Worm (Caenorhabditis elegans): ENCODE measurements around the gene E02C12.6.
A peak's percentile ranks its signal among the peaks of the same experiment; 100 is the strongest.

Gene E02C12.6

DNA sequence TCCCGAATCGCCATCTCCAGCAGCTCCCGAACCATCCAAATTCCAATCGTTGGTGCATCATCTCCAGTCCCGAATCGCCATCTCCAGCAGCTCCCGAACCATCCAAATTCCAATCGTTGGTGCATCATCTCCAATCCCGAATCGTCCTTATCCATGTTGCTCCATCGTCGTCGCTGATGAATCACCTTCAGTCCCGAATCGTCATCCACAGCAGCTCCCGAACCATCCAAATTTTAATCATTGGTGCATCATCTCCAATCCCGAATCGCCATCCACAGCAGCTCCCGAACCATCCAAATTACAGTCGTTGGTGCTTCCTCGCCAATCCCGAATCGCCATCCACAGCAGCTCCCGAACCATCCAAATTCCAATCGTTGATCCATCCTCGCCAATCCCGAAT is 31.6 kb downstream of the E02C12.6 start:
- TF ChIP-seq klf-2 (GFP tag; conservative IDR thresholded peaks at IDR 0.05) (0 out of 2 replicates have a peak, but pooled peaks have one; percentile 15), ztf-23 (GFP tag; IDR thresholded peaks at IDR 0.05) (0 out of 2 replicates have a peak, but pooled peaks have one; percentile 8)

- TF ChIP-seq ztf-23 (GFP tag; IDR thresholded peaks at IDR 0.05) (no peak), flt-1 (GFP tag; IDR thresholded peaks at IDR 0.05) (no peak), med-1 (GFP tag; optimal IDR thresholded peaks at IDR 0.05; ENCODE audit: insufficient read depth) (no peak), tab-1 (GFP tag; IDR thresholded peaks at IDR 0.05) (no peak), klf-2 (GFP tag; conservative IDR thresholded peaks at IDR 0.05) (no peak), ref-1 (GFP tag; conservative IDR thresholded peaks at IDR 0.05) (no peak), ztf-29 (GFP tag; IDR thresholded peaks at IDR 0.05) (no peak), cog-1 (tag; optimal IDR thresholded peaks at IDR 0.05) (no peak), T22C8.4 (GFP tag; IDR thresholded peaks at IDR 0.05) (no peak)
Observed at ce11 chrV:9338452-9338851, 32.4 kb downstream of the E02C12.6 start.

DNA sequence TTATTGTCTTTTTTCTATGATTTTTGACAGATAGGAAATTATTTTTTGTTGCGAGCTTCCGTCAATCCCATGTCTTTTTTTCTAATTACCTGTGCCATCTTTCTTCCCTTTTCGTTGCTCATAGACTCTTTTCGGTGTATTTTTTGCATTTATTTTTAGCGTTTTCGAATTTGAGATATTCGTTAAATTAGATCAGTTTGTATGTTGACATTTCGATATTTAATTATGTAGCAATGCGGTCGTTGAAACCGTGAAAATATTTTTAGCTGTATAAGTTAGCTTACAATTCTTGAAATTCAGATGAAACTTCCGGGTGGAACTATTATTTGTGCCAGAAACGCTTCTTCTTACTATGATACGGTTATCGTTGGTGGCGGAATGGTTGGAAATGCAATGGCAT is 34.4 kb downstream of the E02C12.6 start, which contains the start of gene coq-6:
TSS of gene coq-6 (plus strand) at position 301 of the 400 bp plus-strand sequence.
- no peak for TF ChIP-seq ztf-23 (GFP tag; IDR thresholded peaks at IDR 0.05)
- no peak for TF ChIP-seq tab-1 (GFP tag; IDR thresholded peaks at IDR 0.05)
- no peak for TF ChIP-seq klf-2 (GFP tag; conservative IDR thresholded peaks at IDR 0.05)
- no peak for TF ChIP-seq ztf-29 (GFP tag; IDR thresholded peaks at IDR 0.05)
- no peak for TF ChIP-seq cog-1 (tag; optimal IDR thresholded peaks at IDR 0.05)
- TF ChIP-seq flt-1 (GFP tag; IDR thresholded peaks at IDR 0.05), result no peak
- TF ChIP-seq ref-1 (GFP tag; conservative IDR thresholded peaks at IDR 0.05), result no peak

- TF ChIP-seq T22C8.4 (GFP tag; IDR thresholded peaks at IDR 0.05) (no peak), ztf-29 (GFP tag; IDR thresholded peaks at IDR 0.05) (0 out of 2 replicates have a peak, but pooled peaks have one; percentile 3)
Observed at ce11 chrV:9334216-9334615, 36.7 kb downstream of the E02C12.6 start, which contains the start of gene ucp-4. Gene ucp-4 (plus strand): TSS chrV:9334298.

DNA sequence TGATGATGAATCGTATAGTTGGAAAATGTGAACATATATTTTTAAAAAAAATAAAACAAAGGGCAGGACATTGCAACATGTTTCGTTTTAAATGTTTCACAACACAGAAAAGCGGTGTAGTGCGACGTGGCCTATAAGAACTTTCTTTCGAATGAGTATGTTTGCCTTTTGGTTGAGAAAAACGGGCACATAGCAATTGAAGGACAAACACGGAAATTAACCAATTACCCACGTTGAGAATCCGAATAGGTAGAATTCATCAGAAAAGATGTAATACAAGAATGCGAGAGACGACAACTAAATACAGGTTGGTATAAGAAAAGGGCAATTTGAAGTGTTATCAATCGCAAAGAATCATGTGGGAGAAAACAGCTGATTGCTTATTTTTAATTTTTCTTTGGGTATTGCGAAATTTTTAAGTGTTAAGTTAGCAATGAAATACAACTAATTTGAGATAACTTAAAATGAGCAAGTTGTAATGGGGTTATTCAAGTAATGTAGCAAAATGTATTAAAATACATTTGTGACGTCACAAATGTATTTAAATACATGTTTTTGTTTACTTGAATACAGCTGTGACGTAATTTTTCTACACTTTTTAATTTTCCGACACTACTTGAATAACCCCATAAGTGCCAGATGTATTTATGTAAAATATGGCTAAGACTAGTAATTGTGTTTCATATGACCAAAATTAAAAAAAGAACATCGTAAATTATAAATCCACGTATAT is 37.4 kb downstream of the E02C12.6 start, which contains the start of gene acl-14:
TSS of gene acl-14 (minus strand) at position 316 of the 733 bp plus-strand sequence.
- TF ChIP-seq med-1 (GFP tag; optimal IDR thresholded peaks at IDR 0.05; ENCODE audit: insufficient read depth) (no peak), ztf-23 (GFP tag; IDR thresholded peaks at IDR 0.05) (no peak), T22C8.4 (GFP tag; IDR thresholded peaks at IDR 0.05) (no peak), ztf-29 (GFP tag; IDR thresholded peaks at IDR 0.05) (no peak), klf-2 (GFP tag; conservative IDR thresholded peaks at IDR 0.05) (no peak)

DNA sequence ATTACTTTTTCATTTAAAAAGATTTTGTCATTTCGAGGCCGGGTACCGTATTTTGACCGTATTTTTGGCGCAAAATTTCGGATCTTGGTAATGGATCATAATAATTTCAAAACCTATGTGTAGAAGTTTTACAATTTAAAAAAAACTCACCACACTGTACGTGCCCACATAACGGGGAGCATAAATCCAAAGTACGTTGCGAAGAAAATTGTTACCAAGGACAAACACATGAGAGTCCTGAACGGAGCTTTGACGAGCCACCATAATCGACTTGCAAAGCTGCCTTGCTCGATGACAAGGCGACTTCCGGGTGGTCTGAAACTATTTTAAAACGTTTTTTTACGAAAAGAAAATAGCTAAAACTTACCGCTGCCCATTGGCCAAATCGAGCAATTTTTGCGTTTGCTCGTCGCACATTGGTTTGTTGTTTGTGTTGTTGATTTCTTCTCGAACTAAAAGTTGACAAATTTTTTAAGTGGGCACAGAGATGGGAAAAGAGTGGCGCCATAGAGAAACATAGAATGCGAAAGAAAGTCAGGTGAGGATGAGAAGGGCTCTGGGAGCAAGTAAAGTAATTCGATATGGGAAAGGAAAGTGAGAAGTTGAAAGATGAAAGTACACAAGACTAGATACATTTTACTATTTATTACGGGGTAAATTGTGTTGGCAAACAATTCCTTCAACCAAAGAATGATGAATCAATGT is 38.1 kb downstream of the E02C12.6 start:
- TF ChIP-seq cog-1 (tag; optimal IDR thresholded peaks at IDR 0.05) (no peak), ztf-23 (GFP tag; IDR thresholded peaks at IDR 0.05) (no peak)

- no peak for TF ChIP-seq cog-1 (tag; optimal IDR thresholded peaks at IDR 0.05)
- TF ChIP-seq klf-2 (GFP tag; conservative IDR thresholded peaks at IDR 0.05), result no peak
- no peak for TF ChIP-seq ztf-23 (GFP tag; IDR thresholded peaks at IDR 0.05)
- no peak for TF ChIP-seq ztf-29 (GFP tag; IDR thresholded peaks at IDR 0.05)
- TF ChIP-seq med-1 (GFP tag; optimal IDR thresholded peaks at IDR 0.05; ENCODE audit: insufficient read depth), result no peak
- TF ChIP-seq flt-1 (GFP tag; IDR thresholded peaks at IDR 0.05), result no peak
- no peak for TF ChIP-seq T22C8.4 (GFP tag; IDR thresholded peaks at IDR 0.05)
- TF ChIP-seq ref-1 (GFP tag; conservative IDR thresholded peaks at IDR 0.05), result no peak
- no peak for TF ChIP-seq tab-1 (GFP tag; IDR thresholded peaks at IDR 0.05)
Observed at ce11 chrV:9329245-9329979, 41.5 kb downstream of the E02C12.6 start.

- TF ChIP-seq cog-1 (tag; optimal IDR thresholded peaks at IDR 0.05), result no peak
- no peak for TF ChIP-seq flt-1 (GFP tag; IDR thresholded peaks at IDR 0.05)
- no peak for TF ChIP-seq ref-1 (GFP tag; conservative IDR thresholded peaks at IDR 0.05)
- no peak for TF ChIP-seq klf-2 (GFP tag; conservative IDR thresholded peaks at IDR 0.05)
- no peak for TF ChIP-seq ztf-23 (GFP tag; IDR thresholded peaks at IDR 0.05)
- TF ChIP-seq tab-1 (GFP tag; IDR thresholded peaks at IDR 0.05), result no peak
- TF ChIP-seq med-1 (GFP tag; optimal IDR thresholded peaks at IDR 0.05; ENCODE audit: insufficient read depth), result no peak
- no peak for TF ChIP-seq ztf-29 (GFP tag; IDR thresholded peaks at IDR 0.05)
- no peak for TF ChIP-seq T22C8.4 (GFP tag; IDR thresholded peaks at IDR 0.05)
Observed at ce11 chrV:9328670-9329069, 42.2 kb downstream of the E02C12.6 start, which contains the start of gene K07B1.4. Gene K07B1.4 (plus strand): TSS chrV:9328970.

DNA sequence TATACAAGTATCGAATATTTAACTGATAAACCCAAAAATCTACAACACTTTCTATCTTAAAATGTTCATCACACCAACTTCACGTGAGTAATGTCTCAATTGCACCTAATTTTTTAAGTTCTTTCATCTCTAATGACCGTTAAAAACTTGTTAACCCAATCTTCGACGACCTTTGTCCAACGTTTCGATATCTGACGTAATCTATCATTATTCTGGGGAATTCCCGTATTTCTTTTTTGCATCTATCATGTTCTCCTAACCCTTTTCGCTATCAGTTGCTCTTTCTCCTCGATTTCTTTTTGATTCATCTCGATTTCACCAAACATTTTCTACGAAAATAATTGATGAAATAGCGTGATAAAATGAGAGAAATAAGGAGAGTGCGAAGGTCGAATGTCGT is 43.2 kb downstream of the E02C12.6 start:
- TF ChIP-seq flt-1 (GFP tag; IDR thresholded peaks at IDR 0.05) (no peak), med-1 (GFP tag; optimal IDR thresholded peaks at IDR 0.05; ENCODE audit: insufficient read depth) (no peak), T22C8.4 (GFP tag; IDR thresholded peaks at IDR 0.05) (no peak), cog-1 (tag; optimal IDR thresholded peaks at IDR 0.05) (no peak), klf-2 (GFP tag; conservative IDR thresholded peaks at IDR 0.05) (no peak), ztf-29 (GFP tag; IDR thresholded peaks at IDR 0.05) (no peak), tab-1 (GFP tag; IDR thresholded peaks at IDR 0.05) (no peak), ref-1 (GFP tag; conservative IDR thresholded peaks at IDR 0.05) (no peak), ztf-23 (GFP tag; IDR thresholded peaks at IDR 0.05) (no peak)
